Worm (Caenorhabditis elegans) whole organism, L1 larva: ENCODE data around the gene ncs-3.

ENCODE experiments used
- C16A3.4 ChIP-seq: fragments of 150-350 bp; optimal IDR thresholded peaks from 2 replicates; lab custom pipeline; 2014; ENCODE audit warnings: missing biosample characterization, missing genetic modification characterization
- C34B4.2 ChIP-seq: sonication (generic microtip); optimal IDR thresholded peaks from 2 replicates; lab custom pipeline; 2017; ENCODE audit warnings: mild to moderate bottlenecking, missing genetic modification characterization, missing compliant biosample characterization
- alr-1 ChIP-seq: fragments of 200-800 bp; sonication (Bioruptor generic); optimal IDR thresholded peaks from 2 replicates; lab custom pipeline; 2018; ENCODE audit warnings: borderline replicate concordance, mild to moderate bottlenecking, missing genetic modification characterization, missing compliant biosample characterization
- aly-2 ChIP-seq: fragments of 150-350 bp; optimal IDR thresholded peaks from 2 replicates; lab custom pipeline; 2014; ENCODE audit warnings: missing biosample characterization, missing genetic modification characterization
- blmp-1 ChIP-seq: fragments of 150-350 bp; optimal IDR thresholded peaks from 2 replicates; lab custom pipeline; 2014; ENCODE audit warnings: missing biosample characterization, missing genetic modification characterization
- ceh-82 ChIP-seq, 3 experiments: fragments of 150-350 bp in 1 of 3; sonication (generic microtip) in 2 of 3; optimal IDR thresholded peaks; 2 replicates each; lab custom pipeline; 2014 to 2017; ENCODE audit warnings: missing biosample characterization in 3 of 3, missing genetic modification characterization in 3 of 3
- ceh-90 ChIP-seq: sonication (generic microtip); optimal IDR thresholded peaks from 2 replicates; lab custom pipeline; 2016; ENCODE audit warnings: missing genetic modification characterization, missing compliant biosample characterization
- dpl-1 ChIP-seq, 3 experiments: fragments of 150-350 bp in 2 of 3; sonication (generic microtip) in 1 of 3; optimal IDR thresholded peaks; 2 replicates each; lab custom pipeline; 2014 to 2017; ENCODE audit warnings: missing biosample characterization in 3 of 3, missing genetic modification characterization in 3 of 3, missing genetic modification reagents in 3 of 3
- dsc-1 ChIP-seq: sonication (generic microtip); optimal IDR thresholded peaks from 2 replicates; lab custom pipeline; 2016; ENCODE audit warnings: mild to moderate bottlenecking, missing genetic modification characterization, missing compliant biosample characterization
- efl-3 ChIP-seq: fragments of 200-800 bp; sonication (Bioruptor generic); optimal IDR thresholded peaks from 2 replicates; lab custom pipeline; 2018; ENCODE audit warnings: mild to moderate bottlenecking, missing genetic modification characterization, missing compliant biosample characterization
- egl-13 ChIP-seq: sonication (generic microtip); optimal IDR thresholded peaks from 2 replicates; lab custom pipeline; 2016; ENCODE audit warnings: missing genotype, missing genetic modification reagents, missing genetic modification characterization, missing compliant biosample characterization
- elt-2 ChIP-seq: sonication (generic microtip); optimal IDR thresholded peaks from 2 replicates; lab custom pipeline; 2016; ENCODE audit warnings: missing genetic modification characterization, mild to moderate bottlenecking, inconsistent platforms, missing compliant biosample characterization, missing genetic modification reagents
- elt-3 ChIP-seq, 6 experiments: fragments of 150-350 bp in 1 of 6; sonication (generic microtip); optimal IDR thresholded peaks; 2 replicates each; lab custom pipeline; 2017 to 2018; ENCODE audit warnings: missing biosample characterization in 6 of 6, missing genetic modification characterization in 6 of 6, inconsistent platforms in 1 of 6
- ets-5 ChIP-seq: fragments of 200-800 bp; sonication (Bioruptor generic); IDR thresholded peaks from 2 replicates; pipeline ENCODE4 v1.3.6; 2022; ENCODE audit warnings: missing genetic modification characterization, missing compliant biosample characterization
- fkh-10 ChIP-seq: sonication (generic microtip); optimal IDR thresholded peaks from 2 replicates; lab custom pipeline; 2017; ENCODE audit warnings: missing biosample characterization, missing genetic modification reagents, missing genetic modification characterization
- fkh-4 ChIP-seq: sonication (generic microtip); optimal IDR thresholded peaks from 2 replicates; lab custom pipeline; 2016; ENCODE audit warnings: missing compliant biosample characterization, missing genetic modification characterization, borderline replicate concordance
- fkh-8 ChIP-seq: sonication (generic microtip); optimal IDR thresholded peaks from 2 replicates; lab custom pipeline; 2016; ENCODE audit warnings: mild to moderate bottlenecking, missing genetic modification characterization, missing compliant biosample characterization
- fos-1 ChIP-seq: fragments of 150-350 bp; optimal IDR thresholded peaks from 2 replicates; lab custom pipeline; 2014; ENCODE audit warnings: missing biosample characterization, missing genetic modification characterization
- hpl-2 ChIP-seq: fragments of 150-350 bp; optimal IDR thresholded peaks from 2 replicates; lab custom pipeline; 2014; ENCODE audit warnings: missing biosample characterization, missing genetic modification reagents, missing genetic modification characterization
- irx-1 ChIP-seq: sonication (generic microtip); optimal IDR thresholded peaks from 2 replicates; lab custom pipeline; 2016; ENCODE audit warnings: missing genetic modification characterization, missing compliant biosample characterization
- lin-13 ChIP-seq: fragments of 150-350 bp; optimal IDR thresholded peaks from 2 replicates; lab custom pipeline; 2014; ENCODE audit warnings: missing biosample characterization, missing genetic modification reagents, missing genetic modification characterization
- lin-14 ChIP-seq: fragments of 200-800 bp; sonication (Bioruptor generic); optimal IDR thresholded peaks from 2 replicates; lab custom pipeline; 2018; ENCODE audit warnings: mild to moderate bottlenecking, missing genetic modification characterization, moderate library complexity, missing compliant biosample characterization
- lin-35 ChIP-seq, 2 experiments: fragments of 150-350 bp; optimal IDR thresholded peaks; 2 replicates each; lab custom pipeline; 2014; ENCODE audit warnings: missing biosample characterization in 2 of 2, missing genetic modification characterization in 2 of 2, missing genetic modification reagents in 2 of 2
- mef-2 ChIP-seq: fragments of 150-350 bp; optimal IDR thresholded peaks from 2 replicates; lab custom pipeline; 2014; ENCODE audit warnings: missing biosample characterization, missing genetic modification characterization
- mep-1 ChIP-seq: fragments of 150-350 bp; optimal IDR thresholded peaks from 2 replicates; lab custom pipeline; 2014; ENCODE audit warnings: missing biosample characterization, missing genetic modification characterization
- nhr-20 ChIP-seq: sonication (generic microtip); optimal IDR thresholded peaks from 2 replicates; lab custom pipeline; 2016; ENCODE audit warnings: mild to moderate bottlenecking, missing genetic modification characterization, missing compliant biosample characterization
- nhr-47 ChIP-seq: sonication (generic microtip); optimal IDR thresholded peaks from 2 replicates; lab custom pipeline; 2016; ENCODE audit warnings: mild to moderate bottlenecking, missing genetic modification characterization, moderate library complexity, missing compliant biosample characterization
- nhr-71 ChIP-seq: sonication (generic microtip); optimal IDR thresholded peaks from 2 replicates; lab custom pipeline; 2016; ENCODE audit warnings: mild to moderate bottlenecking, missing genetic modification characterization, moderate library complexity, missing compliant biosample characterization
- nhr-76 ChIP-seq: sonication (generic microtip); optimal IDR thresholded peaks from 2 replicates; lab custom pipeline; 2017; ENCODE audit warnings: missing biosample characterization, missing genetic modification characterization
- pqm-1 ChIP-seq: sonication (generic microtip); optimal IDR thresholded peaks from 3 replicates; lab custom pipeline; 2017; ENCODE audit warnings: missing biosample characterization, missing genetic modification characterization
- rnt-1 ChIP-seq: sonication (generic microtip); optimal IDR thresholded peaks from 2 replicates; lab custom pipeline; 2016; ENCODE audit warnings: mild to moderate bottlenecking, missing genetic modification characterization, moderate library complexity, missing compliant biosample characterization
- skn-1 ChIP-seq: fragments of 150-350 bp; optimal IDR thresholded peaks from 2 replicates; lab custom pipeline; 2014; ENCODE audit warnings: missing biosample characterization, missing genetic modification characterization
- snpc-4 ChIP-seq: fragments of 150-350 bp; optimal IDR thresholded peaks from 2 replicates; lab custom pipeline; 2014; ENCODE audit warnings: missing biosample characterization, missing genetic modification characterization
- snu-23 ChIP-seq: sonication (generic microtip); optimal IDR thresholded peaks from 2 replicates; lab custom pipeline; 2016; ENCODE audit warnings: missing genetic modification characterization, missing compliant biosample characterization
- sup-37 ChIP-seq: fragments of 200-800 bp; sonication (Bioruptor generic); optimal IDR thresholded peaks from 2 replicates; lab custom pipeline; 2018; ENCODE audit warnings: mild to moderate bottlenecking, missing genetic modification characterization, missing compliant biosample characterization
- tbx-2 ChIP-seq: sonication (generic microtip); optimal IDR thresholded peaks from 2 replicates; lab custom pipeline; 2016; ENCODE audit warnings: missing genetic modification characterization, missing compliant biosample characterization
- unc-130 ChIP-seq: fragments of 150-350 bp; optimal IDR thresholded peaks from 2 replicates; lab custom pipeline; 2017; ENCODE audit warnings: missing biosample characterization, missing genetic modification characterization, inconsistent platforms
- unc-62 ChIP-seq: fragments of 150-350 bp; optimal IDR thresholded peaks from 2 replicates; lab custom pipeline; 2014; ENCODE audit warnings: missing biosample characterization, missing genetic modification reagents, missing genetic modification characterization
- unc-86 ChIP-seq: sonication (generic microtip); optimal IDR thresholded peaks from 2 replicates; lab custom pipeline; 2016; ENCODE audit warnings: missing genetic modification characterization, missing compliant biosample characterization
- vab-15 ChIP-seq: sonication (generic microtip); optimal IDR thresholded peaks from 2 replicates; lab custom pipeline; 2017; ENCODE audit warnings: missing genotype, mild to moderate bottlenecking, missing genetic modification characterization, missing compliant biosample characterization
- xbp-1 ChIP-seq: sonication (generic microtip); optimal IDR thresholded peaks from 2 replicates; lab custom pipeline; 2016; ENCODE audit warnings: missing genetic modification characterization, missing compliant biosample characterization
- zag-1 ChIP-seq: fragments of 150-350 bp; optimal IDR thresholded peaks from 2 replicates; lab custom pipeline; 2014; ENCODE audit warnings: missing biosample characterization, missing genetic modification characterization
- zip-4 ChIP-seq: fragments of 200-800 bp; sonication (Bioruptor generic); optimal IDR thresholded peaks from 2 replicates; lab custom pipeline; 2018; ENCODE audit warnings: mild to moderate bottlenecking, missing genetic modification characterization, moderate library complexity, missing compliant biosample characterization
- ztf-11 ChIP-seq, 2 experiments: sonication (generic microtip); optimal IDR thresholded peaks; 2 replicates each; lab custom pipeline; 2016 to 2017; ENCODE audit warnings: missing genetic modification characterization in 2 of 2, missing biosample characterization in 1 of 2, missing compliant biosample characterization in 1 of 2
- ztf-4 ChIP-seq: fragments of 150-350 bp; optimal IDR thresholded peaks from 2 replicates; lab custom pipeline; 2014; ENCODE audit warnings: missing biosample characterization, missing genetic modification characterization

The ncs-3 gene

DNA sequence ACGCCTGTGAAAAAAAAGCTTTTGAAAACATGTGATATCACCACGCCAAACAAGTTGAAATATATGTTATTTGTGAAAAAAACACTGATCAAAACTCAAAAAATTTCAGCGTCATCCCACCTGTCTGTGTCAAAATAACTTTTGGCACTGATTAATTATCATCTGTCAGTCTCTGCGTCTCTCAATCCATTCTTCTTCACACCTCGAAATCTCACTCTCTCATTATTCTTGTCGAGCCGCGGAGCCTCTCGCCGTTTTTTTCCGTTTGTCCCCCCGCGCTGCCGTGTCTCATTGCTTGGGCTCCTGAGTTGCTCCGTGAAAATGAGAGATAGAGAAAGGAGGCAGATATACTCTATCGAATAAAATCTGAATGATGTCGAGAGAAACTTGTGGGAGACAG lies 2.8 kb upstream of the ncs-3 start (continued):
- peak; percentile 56 for TF ChIP-seq fkh-8 (tag; lab: Kevin White, UChicago)
- no peak for TF ChIP-seq C16A3.4 (tag; lab: Kevin White, UChicago)

DNA sequence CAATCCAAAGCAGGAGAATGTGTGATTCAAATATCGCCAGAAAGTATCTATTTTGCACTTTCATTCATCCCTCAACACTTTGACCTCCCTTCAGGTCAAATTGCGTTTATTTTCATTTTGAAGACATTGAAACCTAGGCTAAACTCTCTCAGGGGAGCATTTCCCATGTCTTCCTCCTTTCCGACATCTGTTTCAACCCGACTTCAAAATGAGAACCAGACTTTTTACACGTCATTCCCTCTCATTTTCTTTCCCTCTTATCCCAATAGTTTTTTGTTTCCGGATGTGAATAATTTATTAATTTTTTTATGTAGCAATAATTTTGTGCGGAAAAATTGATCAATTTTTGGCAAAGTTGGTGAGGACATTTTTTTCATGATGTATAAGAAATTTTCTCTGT lies 921 bp upstream of the ncs-3 start:
- TF ChIP-seq lin-14 (GFP tag; lab: Kevin White, UChicago), result peak; percentile 20
- TF ChIP-seq dsc-1, result peak; percentile 99
- TF ChIP-seq fkh-4 (tag; lab: Kevin White, UChicago), result peak; percentile 94
- TF ChIP-seq fkh-10 (GFP tag; lab: Kevin White, UChicago), result no peak
- TF ChIP-seq rnt-1, result peak; percentile 28
- TF ChIP-seq hpl-2 (GFP tag; lab: Kevin White, UChicago), result no peak

ce11 chrX:1057821-1058377 lies 4.0 kb downstream of the ncs-3 start:
- peak; percentile 2 for TF ChIP-seq egl-13 (tag; lab: Kevin White, UChicago)
- peak; percentile 51 for TF ChIP-seq lin-14 (GFP tag; lab: Kevin White, UChicago)
- TF ChIP-seq fkh-10 (GFP tag; lab: Kevin White, UChicago), result peak; percentile 90
- TF ChIP-seq mep-1 (tag; lab: Kevin White, UChicago), result no peak
- TF ChIP-seq alr-1 (tag; lab: Kevin White, UChicago), result no peak
- no peak for TF ChIP-seq fos-1 (tag; lab: Kevin White, UChicago)

DNA sequence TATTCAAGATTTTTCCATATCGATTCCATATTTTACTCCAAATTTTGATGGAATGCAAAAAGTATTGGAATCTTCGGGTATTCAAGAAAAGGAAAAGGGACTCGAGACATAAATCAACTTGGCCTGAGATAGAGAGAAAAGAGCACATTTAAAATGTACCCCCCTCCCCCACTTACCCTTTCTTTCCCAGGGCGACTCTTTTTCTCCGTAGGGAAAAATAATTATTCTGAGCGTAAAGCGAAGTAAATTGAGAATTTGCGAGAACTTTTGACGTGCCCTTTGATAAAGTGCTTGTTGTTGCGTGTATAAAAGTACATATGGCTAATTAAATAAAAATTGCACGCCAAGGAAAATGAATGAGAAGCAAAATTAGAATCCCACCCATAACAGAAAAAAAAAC lies 6.8 kb downstream of the ncs-3 start:
- TF ChIP-seq elt-3 (tag; optimal IDR thresholded peaks at IDR 0.05; lab: Kevin White, UChicago) (no peak), nhr-20 (tag; lab: Kevin White, UChicago) (no peak), dpl-1 (GFP tag; optimal IDR thresholded peaks at IDR 0.05; lab: Kevin White, UChicago) (no peak), rnt-1 (no peak), tbx-2 (tag; lab: Kevin White, UChicago) (peak; percentile 0), egl-13 (tag; lab: Kevin White, UChicago) (no peak), xbp-1 (no peak), fos-1 (tag; lab: Kevin White, UChicago) (no peak), elt-2 (tag; lab: Kevin White, UChicago) (no peak), lin-13 (no peak), dsc-1 (no peak), fkh-4 (tag; lab: Kevin White, UChicago) (no peak), nhr-47 (tag; lab: Kevin White, UChicago) (no peak), C34B4.2 (no peak), blmp-1 (no peak), zip-4 (GFP tag; lab: Kevin White, UChicago) (no peak), snpc-4 (no peak), aly-2 (tag; lab: Kevin White, UChicago) (no peak), ztf-4 (tag; lab: Kevin White, UChicago) (no peak), zag-1 (tag; lab: Kevin White, UChicago) (no peak), lin-14 (GFP tag; lab: Kevin White, UChicago) (peak; percentile 56), unc-130 (no peak), alr-1 (tag; lab: Kevin White, UChicago) (no peak), sup-37 (GFP tag; lab: Kevin White, UChicago) (no peak), mef-2 (tag; lab: Kevin White, UChicago) (no peak), nhr-71 (tag; lab: Kevin White, UChicago) (peak; percentile 7), unc-86 (tag; lab: Kevin White, UChicago) (peak; percentile 27), ceh-90 (tag; lab: Kevin White, UChicago) (no peak), ceh-82 (tag; optimal IDR thresholded peaks at IDR 0.05; lab: Kevin White, UChicago) (peak in 1 of 3 experiments; percentile 23), lin-35 (GFP tag; optimal IDR thresholded peaks at IDR 0.05; lab: Kevin White, UChicago) (no peak), pqm-1 (no peak), nhr-76 (tag; lab: Kevin White, UChicago) (no peak), ztf-11 (tag; optimal IDR thresholded peaks at IDR 0.05; lab: Kevin White, UChicago) (no peak), irx-1 (no peak), skn-1 (no peak), unc-62 (GFP tag; lab: Kevin White, UChicago) (no peak), snu-23 (GFP tag; lab: Kevin White, UChicago) (no peak), ets-5 (GFP tag; lab: Robert Waterston, UW) (no peak), vab-15 (tag; lab: Kevin White, UChicago) (no peak), efl-3 (GFP tag; lab: Kevin White, UChicago) (no peak)
- TF ChIP-seq, all 84 proteins: peak for 5
